Fruit fly (Drosophila melanogaster): ENCODE results near the gene CG11294.

dm6 chrX:8667709-8668108 lies 25.7 kb downstream of the CG11294 start:
- no peak for TF ChIP-seq CG32121 (GFP tag; IDR thresholded peaks at IDR 0.05)
- TF ChIP-seq Pif1B (GFP tag; optimal IDR thresholded peaks at IDR 0.05): no peak
- TF ChIP-seq EcR (GFP tag; optimal IDR thresholded peaks at IDR 0.05): no peak
